Fruit fly (Drosophila melanogaster): ENCODE results near the gene CG6511.

The CG6511 gene

dm6 chr3L:8721145-8721544 is at the start of gene CG6511, which contains the start of gene CG32022:
Gene CG6511 (plus strand): TSS chr3L:8721324.
Gene CG32022 (minus strand): TSS chr3L:8721272.
- peak; percentile 96 for TF ChIP-seq CG33017 (tag; optimal IDR thresholded peaks at IDR 0.05)
- TF ChIP-seq CG11617 (GFP tag; optimal IDR thresholded peaks at IDR 0.05) = no peak
- TF ChIP-seq Clk (GFP tag; optimal IDR thresholded peaks at IDR 0.05) = peak; percentile 97
- peak; percentile 97 for TF ChIP-seq kay (GFP tag; ENCODE audit: borderline replicate concordance)
- no peak for TF ChIP-seq cnc (optimal IDR thresholded peaks at IDR 0.05)
- TF ChIP-seq CG5204 (GFP tag; optimal IDR thresholded peaks at IDR 0.05) = peak; percentile 98
- TF ChIP-seq tj (GFP tag; optimal IDR thresholded peaks at IDR 0.05) = no peak
- TF ChIP-seq Mnt (GFP tag; optimal IDR thresholded peaks at IDR 0.05) = peak; percentile 93
- TF ChIP-seq CG1620 (GFP tag; optimal IDR thresholded peaks at IDR 0.05) = no peak
- TF ChIP-seq pad (GFP tag; optimal IDR thresholded peaks at IDR 0.05) = peak; percentile 93
- TF ChIP-seq Hr96 (GFP tag; optimal IDR thresholded peaks at IDR 0.05) = peak; percentile 99
- TF ChIP-seq bab1 (GFP tag; optimal IDR thresholded peaks at IDR 0.05) = no peak
- no peak for TF ChIP-seq Crg-1 (GFP tag; optimal IDR thresholded peaks at IDR 0.05)
- TF ChIP-seq CG7045 (GFP tag; optimal IDR thresholded peaks at IDR 0.05) = peak; percentile 98
- TF ChIP-seq cic (GFP tag; optimal IDR thresholded peaks at IDR 0.05) = peak; percentile 84
- TF ChIP-seq ovo (GFP tag; optimal IDR thresholded peaks at IDR 0.05) = no peak
- TF ChIP-seq CG7101 (tag; optimal IDR thresholded peaks at IDR 0.05) = peak; percentile 98
- peak; percentile 98 for TF ChIP-seq CG12768 (GFP tag; optimal IDR thresholded peaks at IDR 0.05)
- TF ChIP-seq CG14711 (tag; optimal IDR thresholded peaks at IDR 0.05) = peak; percentile 93
- TF ChIP-seq toe (GFP tag; optimal IDR thresholded peaks at IDR 0.05) = peak; percentile 99

- TF ChIP-seq Hr96 (GFP tag; optimal IDR thresholded peaks at IDR 0.05) (peak; percentile 8), pad (GFP tag; optimal IDR thresholded peaks at IDR 0.05) (peak; percentile 74), cnc (optimal IDR thresholded peaks at IDR 0.05) (no peak), CG1620 (GFP tag; optimal IDR thresholded peaks at IDR 0.05) (no peak), CG14711 (tag; optimal IDR thresholded peaks at IDR 0.05) (peak; percentile 32), CG11617 (GFP tag; optimal IDR thresholded peaks at IDR 0.05) (peak; percentile 51), CG7045 (GFP tag; optimal IDR thresholded peaks at IDR 0.05) (no peak), CG5204 (GFP tag; optimal IDR thresholded peaks at IDR 0.05) (peak; percentile 40), Crg-1 (GFP tag; optimal IDR thresholded peaks at IDR 0.05) (no peak), Clk (GFP tag; optimal IDR thresholded peaks at IDR 0.05) (no peak), Mnt (GFP tag; optimal IDR thresholded peaks at IDR 0.05) (no peak), CG7101 (tag; optimal IDR thresholded peaks at IDR 0.05) (peak; percentile 50), bab1 (GFP tag; optimal IDR thresholded peaks at IDR 0.05) (no peak), ovo (GFP tag; optimal IDR thresholded peaks at IDR 0.05) (peak; percentile 69), kay (GFP tag; ENCODE audit: borderline replicate concordance) (no peak), tj (GFP tag; optimal IDR thresholded peaks at IDR 0.05) (peak; percentile 43), toe (GFP tag; optimal IDR thresholded peaks at IDR 0.05) (no peak), cic (GFP tag; optimal IDR thresholded peaks at IDR 0.05) (no peak), CG33017 (tag; optimal IDR thresholded peaks at IDR 0.05) (no peak), CG12768 (GFP tag; optimal IDR thresholded peaks at IDR 0.05) (no peak)
Measured at dm6 chr3L:8672199-8673059, 48.7 kb upstream of the CG6511 start.

- TF ChIP-seq CG1620 (GFP tag; optimal IDR thresholded peaks at IDR 0.05) (no peak), cnc (optimal IDR thresholded peaks at IDR 0.05) (no peak), pad (GFP tag; optimal IDR thresholded peaks at IDR 0.05) (no peak), tj (GFP tag; optimal IDR thresholded peaks at IDR 0.05) (peak; percentile 46), Clk (GFP tag; optimal IDR thresholded peaks at IDR 0.05) (no peak), toe (GFP tag; optimal IDR thresholded peaks at IDR 0.05) (peak; percentile 22), Hr96 (GFP tag; optimal IDR thresholded peaks at IDR 0.05) (peak; percentile 22), CG14711 (tag; optimal IDR thresholded peaks at IDR 0.05) (no peak), cic (GFP tag; optimal IDR thresholded peaks at IDR 0.05) (no peak), ovo (GFP tag; optimal IDR thresholded peaks at IDR 0.05) (no peak), kay (GFP tag; ENCODE audit: borderline replicate concordance) (peak; percentile 24), CG12768 (GFP tag; optimal IDR thresholded peaks at IDR 0.05) (no peak), CG11617 (GFP tag; optimal IDR thresholded peaks at IDR 0.05) (peak; percentile 17), Crg-1 (GFP tag; optimal IDR thresholded peaks at IDR 0.05) (no peak), bab1 (GFP tag; optimal IDR thresholded peaks at IDR 0.05) (no peak), Mnt (GFP tag; optimal IDR thresholded peaks at IDR 0.05) (peak; percentile 41), CG7045 (GFP tag; optimal IDR thresholded peaks at IDR 0.05) (no peak), CG33017 (tag; optimal IDR thresholded peaks at IDR 0.05) (peak; percentile 21), CG7101 (tag; optimal IDR thresholded peaks at IDR 0.05) (no peak), CG5204 (GFP tag; optimal IDR thresholded peaks at IDR 0.05) (no peak)
Measured at dm6 chr3L:8673377-8674000, 47.6 kb upstream of the CG6511 start.

dm6 chr3L:8675029-8675544 is 46.0 kb upstream of the CG6511 start:
- no peak for TF ChIP-seq Mnt (GFP tag; optimal IDR thresholded peaks at IDR 0.05)
- peak; percentile 63 for TF ChIP-seq CG12768 (GFP tag; optimal IDR thresholded peaks at IDR 0.05)
- no peak for TF ChIP-seq Clk (GFP tag; optimal IDR thresholded peaks at IDR 0.05)
- TF ChIP-seq Hr96 (GFP tag; optimal IDR thresholded peaks at IDR 0.05) = peak; percentile 31

- peak; percentile 67 for TF ChIP-seq toe (GFP tag; optimal IDR thresholded peaks at IDR 0.05)
- TF ChIP-seq CG11617 (GFP tag; optimal IDR thresholded peaks at IDR 0.05) = peak; percentile 71
- TF ChIP-seq CG14711 (tag; optimal IDR thresholded peaks at IDR 0.05) = peak; percentile 58
- TF ChIP-seq cnc (optimal IDR thresholded peaks at IDR 0.05) = peak in 1 of 2 experiments; percentile 38
- TF ChIP-seq CG7101 (tag; optimal IDR thresholded peaks at IDR 0.05) = peak; percentile 67
- peak; percentile 20 for TF ChIP-seq Clk (GFP tag; optimal IDR thresholded peaks at IDR 0.05)
- peak; percentile 94 for TF ChIP-seq bab1 (GFP tag; optimal IDR thresholded peaks at IDR 0.05)
- peak; percentile 64 for TF ChIP-seq Mnt (GFP tag; optimal IDR thresholded peaks at IDR 0.05)
- TF ChIP-seq Hr96 (GFP tag; optimal IDR thresholded peaks at IDR 0.05) = peak; percentile 18
- peak; percentile 9 for TF ChIP-seq ovo (GFP tag; optimal IDR thresholded peaks at IDR 0.05)
- no peak for TF ChIP-seq CG5204 (GFP tag; optimal IDR thresholded peaks at IDR 0.05)
- TF ChIP-seq kay (GFP tag; ENCODE audit: borderline replicate concordance) = peak; percentile 99
- no peak for TF ChIP-seq Crg-1 (GFP tag; optimal IDR thresholded peaks at IDR 0.05)
- TF ChIP-seq CG12768 (GFP tag; optimal IDR thresholded peaks at IDR 0.05) = peak; percentile 64
- TF ChIP-seq tj (GFP tag; optimal IDR thresholded peaks at IDR 0.05) = peak; percentile 72
- peak; percentile 85 for TF ChIP-seq cic (GFP tag; optimal IDR thresholded peaks at IDR 0.05)
- TF ChIP-seq CG7045 (GFP tag; optimal IDR thresholded peaks at IDR 0.05) = peak; percentile 37
- TF ChIP-seq CG33017 (tag; optimal IDR thresholded peaks at IDR 0.05) = peak; percentile 59
- peak; percentile 59 for TF ChIP-seq pad (GFP tag; optimal IDR thresholded peaks at IDR 0.05)
- TF ChIP-seq CG1620 (GFP tag; optimal IDR thresholded peaks at IDR 0.05) = peak; percentile 33
Measured at dm6 chr3L:8675545-8676084, 45.5 kb upstream of the CG6511 start, which contains the start of gene hry. Gene hry (plus strand): TSS chr3L:8675759.
